Worm (Caenorhabditis elegans): ENCODE data around the gene fipr-29.

DNA sequence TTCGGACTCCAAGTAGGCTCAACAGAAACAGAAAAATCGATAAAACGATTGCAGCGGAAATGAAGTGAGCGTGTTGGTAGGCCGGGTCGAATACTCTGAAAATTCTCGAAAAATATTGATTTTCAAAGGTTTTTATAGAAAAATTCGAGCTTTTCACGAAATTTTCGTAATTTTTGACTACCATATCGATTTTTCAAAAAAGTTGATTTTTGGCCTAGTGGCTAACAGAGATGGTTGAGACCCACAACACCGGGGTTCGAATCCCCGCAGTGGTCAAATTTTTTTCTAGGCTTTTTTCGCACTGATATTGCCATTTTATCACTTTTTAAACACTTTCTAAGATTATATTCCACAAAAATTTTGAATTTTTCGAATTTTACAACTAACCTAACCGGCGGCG lies 48.6 kb upstream of the fipr-29 start:
- TF ChIP-seq ZK546.5 (tag; optimal IDR thresholded peaks at IDR 0.05) (no peak), nhr-25 (tag; optimal IDR thresholded peaks at IDR 0.05) (no peak), unc-39 (tag; optimal IDR thresholded peaks at IDR 0.05) (no peak), unc-55 (GFP tag; optimal IDR thresholded peaks at IDR 0.05) (no peak), C34F6.9 (tag; optimal IDR thresholded peaks at IDR 0.05) (no peak), lin-39 (tag; optimal IDR thresholded peaks at IDR 0.05) (no peak), nhr-11 (tag; optimal IDR thresholded peaks at IDR 0.05) (no peak), ceh-82 (tag; optimal IDR thresholded peaks at IDR 0.05) (no peak), egl-27 (tag; optimal IDR thresholded peaks at IDR 0.05) (no peak), mdl-1 (tag; optimal IDR thresholded peaks at IDR 0.05) (no peak), peb-1 (tag; optimal IDR thresholded peaks at IDR 0.05) (no peak), fos-1 (tag; optimal IDR thresholded peaks at IDR 0.05) (no peak), alr-1 (tag; optimal IDR thresholded peaks at IDR 0.05) (no peak)

All from whole organism, L2 larva.